Fruit fly (Drosophila melanogaster): ENCODE data around the gene Nup43.

DNA sequence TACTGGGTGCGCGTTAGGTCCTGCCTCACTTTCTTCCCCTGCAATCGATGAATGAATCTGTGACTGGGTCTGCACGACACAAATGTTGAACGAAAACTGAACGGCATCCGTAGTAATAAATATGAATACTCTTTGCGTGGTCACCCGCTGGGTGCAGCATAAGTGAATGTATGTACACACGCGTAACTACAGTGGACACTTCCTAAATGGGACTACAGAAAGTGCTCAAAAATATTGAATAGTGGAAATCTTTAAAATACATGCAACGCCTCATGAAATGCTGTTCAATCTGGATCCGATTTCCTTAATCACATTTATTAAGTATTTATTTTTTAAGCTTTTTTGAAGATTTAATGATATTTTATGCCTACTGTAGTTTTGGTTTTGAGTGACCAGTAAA, 37.6 kb upstream of the Nup43 start, which contains the start of gene naz:
- TF ChIP-seq cic (GFP tag; optimal IDR thresholded peaks at IDR 0.05) (no peak), ovo (GFP tag; optimal IDR thresholded peaks at IDR 0.05) (no peak), CG7045 (GFP tag; optimal IDR thresholded peaks at IDR 0.05) (no peak), CG11617 (GFP tag; optimal IDR thresholded peaks at IDR 0.05) (no peak), Clk (GFP tag; optimal IDR thresholded peaks at IDR 0.05) (no peak), kay (GFP tag; ENCODE audit: borderline replicate concordance) (no peak), CG14711 (tag; optimal IDR thresholded peaks at IDR 0.05) (no peak), CG1620 (GFP tag; optimal IDR thresholded peaks at IDR 0.05) (no peak), cnc (optimal IDR thresholded peaks at IDR 0.05) (no peak)

Data from whole organism, adult.